Worm (Caenorhabditis elegans) whole organism, early embryonic: ENCODE results near the gene T28A8.3.
"Not testable (repeated sequence)": the region's sequence is repeated elsewhere in the genome, so short reads cannot be mapped to it uniquely, and the experiment has no call there.

Experiments used
- B0310.2 ChIP-seq: sonication (generic microtip); optimal IDR thresholded peaks from 2 replicates; lab custom pipeline; 2016; ENCODE audit warnings: mild to moderate bottlenecking, missing genetic modification characterization, missing compliant biosample characterization
- F13C5.2 ChIP-seq: sonication (generic microtip); optimal IDR thresholded peaks from 2 replicates; lab custom pipeline; 2017; ENCODE audit warnings: mild to moderate bottlenecking, missing genetic modification characterization, inconsistent platforms, missing compliant biosample characterization
- aly-1 ChIP-seq: sonication (generic microtip); optimal IDR thresholded peaks from 2 replicates; lab custom pipeline; 2016; ENCODE audit warnings: missing genetic modification characterization, missing compliant biosample characterization
- ama-1 ChIP-seq: fragments of 150-350 bp; optimal IDR thresholded peaks from 2 replicates; lab custom pipeline; 2014
- ceh-13 ChIP-seq: fragments of 200-800 bp; sonication (Bioruptor generic); optimal IDR thresholded peaks from 2 replicates; lab custom pipeline; 2018; ENCODE audit warnings: mild to moderate bottlenecking, missing genetic modification characterization, missing compliant biosample characterization
- ceh-36 ChIP-seq: sonication (generic microtip); optimal IDR thresholded peaks from 2 replicates; lab custom pipeline; 2016; ENCODE audit warnings: missing genetic modification characterization, inconsistent platforms, missing compliant biosample characterization
- ets-7 ChIP-seq: sonication (generic microtip); optimal IDR thresholded peaks from 2 replicates; lab custom pipeline; 2016; ENCODE audit warnings: missing genotype, missing genetic modification characterization, missing compliant biosample characterization
- flt-1 ChIP-seq: fragments of 200-800 bp; sonication (Bioruptor generic); IDR thresholded peaks from 2 replicates; pipeline ENCODE4 v1.3.6; 2022; ENCODE audit warnings: missing genetic modification characterization, missing compliant biosample characterization
- hmbx-1 ChIP-seq: sonication (generic microtip); optimal IDR thresholded peaks from 2 replicates; lab custom pipeline; 2016; ENCODE audit warnings: mild to moderate bottlenecking, missing genetic modification characterization, missing compliant biosample characterization
- hmg-4 ChIP-seq: fragments of 200-800 bp; sonication (Bioruptor generic); optimal IDR thresholded peaks from 2 replicates; lab custom pipeline; 2018; ENCODE audit warnings: mild to moderate bottlenecking, missing genetic modification characterization, missing compliant biosample characterization
- hnd-1 ChIP-seq: sonication (generic microtip); optimal IDR thresholded peaks from 2 replicates; lab custom pipeline; 2016; ENCODE audit warnings: missing genetic modification characterization, missing compliant biosample characterization
- pes-1 ChIP-seq: fragments of 200-800 bp; sonication (Bioruptor generic); IDR thresholded peaks from 2 replicates; pipeline ENCODE4 v1.3.6; 2022; ENCODE audit warnings: missing genetic modification reagents, missing genetic modification characterization, missing compliant biosample characterization
- scrt-1 ChIP-seq: fragments of 200-800 bp; sonication (Bioruptor generic); IDR thresholded peaks from 2 replicates; pipeline ENCODE4 v1.3.6; 2022; ENCODE audit warnings: missing genetic modification characterization, missing compliant biosample characterization
- sea-1 ChIP-seq: fragments of 200-800 bp; sonication (Bioruptor generic); conservative IDR thresholded peaks from 2 replicates; pipeline ENCODE4 v1.3.6; 2022; ENCODE audit warnings: missing genetic modification characterization, missing compliant biosample characterization
- tbx-11 ChIP-seq: fragments of 200-800 bp; sonication (Bioruptor generic); IDR thresholded peaks from 2 replicates; pipeline ENCODE4 v1.3.6; 2022; ENCODE audit warnings: missing genetic modification characterization, missing compliant biosample characterization
- tbx-37 ChIP-seq: fragments of 200-800 bp; sonication (Bioruptor generic); conservative IDR thresholded peaks from 2 replicates; pipeline ENCODE4 v1.3.6; 2022; ENCODE audit warnings: missing genetic modification reagents, missing genetic modification characterization, missing compliant biosample characterization
- tra-4 ChIP-seq: sonication (generic microtip); optimal IDR thresholded peaks from 2 replicates; lab custom pipeline; 2017; ENCODE audit warnings: missing genetic modification characterization, missing compliant biosample characterization

T28A8.3 gene

ce11 chrIII:13495571-13495970 lies 10.2 kb upstream of the T28A8.3 start, which contains the start of gene T28A8.2:
Gene T28A8.2 (minus strand): TSS chrIII:13495671.
- no peak for TF ChIP-seq ceh-13
- no peak for TF ChIP-seq tra-4
- no peak for TF ChIP-seq sea-1 (GFP tag; lab: Robert Waterston, UW)
- no peak for TF ChIP-seq aly-1 (tag; lab: Kevin White, UChicago)
- TF ChIP-seq ceh-36 (tag; lab: Kevin White, UChicago) = no peak
- TF ChIP-seq tbx-11 = no peak
- no peak for TF ChIP-seq F13C5.2 (tag; lab: Kevin White, UChicago)
- TF ChIP-seq ets-7 (tag; lab: Kevin White, UChicago) = no peak
- TF ChIP-seq scrt-1 (GFP tag; lab: Robert Waterston, UW) = no peak
- TF ChIP-seq hmg-4 (GFP tag; lab: Kevin White, UChicago) = no peak
- no peak for TF ChIP-seq B0310.2 (tag; lab: Kevin White, UChicago)
- no peak for TF ChIP-seq flt-1
- no peak for TF ChIP-seq pes-1

- TF ChIP-seq hmg-4 (GFP tag; lab: Kevin White, UChicago); tbx-11; hnd-1 (tag; lab: Kevin White, UChicago): not testable (repeated sequence)
These were observed 6.9 kb upstream of the T28A8.3 start, which contains the start of gene T28A8.6 for ce11 chrIII:13498899-13499298. Gene T28A8.6 (plus strand): TSS chrIII:13499199.

- TF ChIP-seq hnd-1 (tag; lab: Kevin White, UChicago) (no peak), ets-7 (tag; lab: Kevin White, UChicago) (no peak), ceh-36 (tag; lab: Kevin White, UChicago) (no peak), aly-1 (tag; lab: Kevin White, UChicago) (no peak), tra-4 (no peak), flt-1 (no peak), ama-1 (lab: Kevin White, UChicago) (no peak)
These were observed 4.2 kb upstream of the T28A8.3 start, which contains the start of gene T28A8.5 for ce11 chrIII:13501599-13501998. Gene T28A8.5 (plus strand): TSS chrIII:13501630.

ce11 chrIII:13502513-13502912 lies 3.3 kb upstream of the T28A8.3 start, which contains the start of gene T28A8.8:
Gene T28A8.8 (plus strand): TSS chrIII:13502813.
- TF ChIP-seq ama-1 (lab: Kevin White, UChicago) (no peak), ceh-36 (tag; lab: Kevin White, UChicago) (no peak), F13C5.2 (tag; lab: Kevin White, UChicago) (no peak), ceh-13 (no peak)

ce11 chrIII:13503379-13503778 lies 2.4 kb upstream of the T28A8.3 start, which contains the start of gene T28A8.4:
Gene T28A8.4 (plus strand): TSS chrIII:13503679.
- no peak for TF ChIP-seq hnd-1 (tag; lab: Kevin White, UChicago)
- no peak for TF ChIP-seq ama-1 (lab: Kevin White, UChicago)
- no peak for TF ChIP-seq aly-1 (tag; lab: Kevin White, UChicago)
- no peak for TF ChIP-seq F13C5.2 (tag; lab: Kevin White, UChicago)
- no peak for TF ChIP-seq hmbx-1 (tag; lab: Kevin White, UChicago)
- TF ChIP-seq scrt-1 (GFP tag; lab: Robert Waterston, UW) = no peak
- no peak for TF ChIP-seq tbx-11
- no peak for TF ChIP-seq pes-1
- no peak for TF ChIP-seq ets-7 (tag; lab: Kevin White, UChicago)
- no peak for TF ChIP-seq tbx-37 (GFP tag; lab: Robert Waterston, UW)
- no peak for TF ChIP-seq B0310.2 (tag; lab: Kevin White, UChicago)
- no peak for TF ChIP-seq ceh-13
- no peak for TF ChIP-seq flt-1
- no peak for TF ChIP-seq sea-1 (GFP tag; lab: Robert Waterston, UW)
- TF ChIP-seq ceh-36 (tag; lab: Kevin White, UChicago) = no peak
- TF ChIP-seq hmg-4 (GFP tag; lab: Kevin White, UChicago) = no peak

- no peak for TF ChIP-seq F13C5.2 (tag; lab: Kevin White, UChicago)
- no peak for TF ChIP-seq flt-1
- no peak for TF ChIP-seq tbx-11
- TF ChIP-seq ceh-13 = no peak
- TF ChIP-seq hmbx-1 (tag; lab: Kevin White, UChicago) = no peak
These were observed 4.9 kb downstream of the T28A8.3 start for ce11 chrIII:13510753-13511152.

- TF ChIP-seq ama-1 (lab: Kevin White, UChicago) (no peak), hmbx-1 (tag; lab: Kevin White, UChicago) (no peak), sea-1 (GFP tag; lab: Robert Waterston, UW) (no peak), B0310.2 (tag; lab: Kevin White, UChicago) (no peak), ceh-36 (tag; lab: Kevin White, UChicago) (no peak), tbx-11 (no peak), F13C5.2 (tag; lab: Kevin White, UChicago) (no peak), flt-1 (no peak), tbx-37 (GFP tag; lab: Robert Waterston, UW) (no peak), tra-4 (no peak), ets-7 (tag; lab: Kevin White, UChicago) (no peak), ceh-13 (no peak)
These were observed 8.7 kb downstream of the T28A8.3 start, which contains the start of gene mlh-1 for ce11 chrIII:13514470-13514869. Gene mlh-1 (minus strand): TSS chrIII:13514570.

- no peak for TF ChIP-seq ceh-36 (tag; lab: Kevin White, UChicago)
- no peak for TF ChIP-seq hmbx-1 (tag; lab: Kevin White, UChicago)
- TF ChIP-seq scrt-1 (GFP tag; lab: Robert Waterston, UW) = no peak
- TF ChIP-seq tbx-11 = no peak
- TF ChIP-seq tbx-37 (GFP tag; lab: Robert Waterston, UW) = no peak
- no peak for TF ChIP-seq F13C5.2 (tag; lab: Kevin White, UChicago)
- no peak for TF ChIP-seq ets-7 (tag; lab: Kevin White, UChicago)
- TF ChIP-seq sea-1 (GFP tag; lab: Robert Waterston, UW) = no peak
- no peak for TF ChIP-seq flt-1
- TF ChIP-seq B0310.2 (tag; lab: Kevin White, UChicago) = no peak
- no peak for TF ChIP-seq hnd-1 (tag; lab: Kevin White, UChicago)
These were observed 12.6 kb downstream of the T28A8.3 start for ce11 chrIII:13518437-13518836.
